Fruit fly (Drosophila melanogaster) whole organism, embryonic: Measurements from ENCODE around the gene Sb.
A peak's percentile ranks its signal among the peaks of the same experiment; 100 is the strongest.

Experiments
- C15 ChIP-seq: fragments of 200-800 bp; sonication (Bioruptor generic); IDR thresholded peaks from 3 replicates; pipeline ENCODE4 v1.3.6; 2022; ENCODE audit warnings: missing biosample characterization, missing genetic modification characterization
- CG10147 ChIP-seq: fragments of 200-800 bp; sonication (Bioruptor generic); optimal IDR thresholded peaks from 2 replicates; lab custom pipeline; 2019; ENCODE audit warnings: missing biosample characterization, mild to moderate bottlenecking, missing genetic modification characterization, moderate library complexity
- CG10543 ChIP-seq: fragments of 200-800 bp; sonication (Bioruptor generic); optimal IDR thresholded peaks from 3 replicates; lab custom pipeline; 2017; ENCODE audit warnings: missing biosample characterization, mild to moderate bottlenecking, missing genetic modification characterization, moderate library complexity
- CG10565 ChIP-seq: fragments of 200-800 bp; sonication (Bioruptor generic); optimal IDR thresholded peaks from 3 replicates; lab custom pipeline; 2016; ENCODE audit warnings: missing biosample characterization, mild to moderate bottlenecking, missing genetic modification characterization
- CG11695 ChIP-seq: fragments of 200-800 bp; sonication (Bioruptor generic); IDR thresholded peaks from 3 replicates; pipeline ENCODE4 v1.3.6; 2022; ENCODE audit warnings: missing biosample characterization, missing genetic modification characterization
- CG14860 ChIP-seq: fragments of 200-800 bp; sonication (Bioruptor generic); IDR thresholded peaks from 3 replicates; pipeline ENCODE4 v1.3.6; 2022; ENCODE audit warnings: missing biosample characterization, missing genetic modification characterization; ENCODE audit not compliant: partially characterized antibody
- CG15073 ChIP-seq: fragments of 200-800 bp; sonication (Bioruptor generic); optimal IDR thresholded peaks from 2 replicates; lab custom pipeline; 2016; ENCODE audit warnings: missing biosample characterization, missing genetic modification characterization
- CG17328 ChIP-seq: fragments of 200-800 bp; sonication (Bioruptor generic); IDR thresholded peaks from 2 replicates; pipeline ENCODE4 v1.3.6; 2022; ENCODE audit warnings: missing biosample characterization, missing genetic modification characterization
- CG17359 ChIP-seq: fragments of 200-800 bp; sonication (Bioruptor generic); optimal IDR thresholded peaks from 3 replicates; lab custom pipeline; 2018; ENCODE audit warnings: missing biosample characterization, mild to moderate bottlenecking, missing genetic modification characterization, moderate library complexity
- CG17361 ChIP-seq: fragments of 200-800 bp; sonication (Bioruptor generic); IDR thresholded peaks from 3 replicates; pipeline ENCODE4 v1.3.6; 2022; ENCODE audit warnings: missing biosample characterization, missing genetic modification characterization
- CG2678 ChIP-seq: fragments of 200-800 bp; sonication (Bioruptor generic); optimal IDR thresholded peaks from 3 replicates; lab custom pipeline; 2019; ENCODE audit warnings: missing biosample characterization, mild to moderate bottlenecking, missing genetic modification characterization, moderate library complexity
- CG2712 ChIP-seq: fragments of 200-800 bp; optimal IDR thresholded peaks from 3 replicates; lab custom pipeline; 2019; ENCODE audit warnings: missing biosample characterization, mild to moderate bottlenecking, missing genetic modification characterization, moderate library complexity
- CG30431 ChIP-seq: fragments of 200-800 bp; sonication (Bioruptor generic); optimal IDR thresholded peaks from 2 replicates; lab custom pipeline; 2017; ENCODE audit warnings: missing biosample characterization, missing genetic modification characterization
- CG8089 ChIP-seq: fragments of 200-800 bp; sonication (Bioruptor generic); optimal IDR thresholded peaks from 3 replicates; lab custom pipeline; 2016; ENCODE audit warnings: missing biosample characterization, missing genetic modification characterization
- D19B ChIP-seq: fragments of 200-800 bp; sonication (Bioruptor generic); optimal IDR thresholded peaks from 2 replicates; lab custom pipeline; 2017; ENCODE audit warnings: missing biosample characterization, mild to moderate bottlenecking, missing genetic modification characterization
- Dad ChIP-seq: fragments of 200-800 bp; sonication (Bioruptor generic); optimal IDR thresholded peaks from 3 replicates; lab custom pipeline; 2016; ENCODE audit warnings: missing biosample characterization, missing genetic modification characterization
- Dip3 ChIP-seq: fragments of 200-800 bp; sonication (Bioruptor generic); optimal IDR thresholded peaks from 3 replicates; lab custom pipeline; 2016; ENCODE audit warnings: missing biosample characterization, missing genetic modification characterization
- Doc3 ChIP-seq: fragments of 200-800 bp; sonication (Bioruptor generic); IDR thresholded peaks from 3 replicates; pipeline ENCODE4 v1.3.6; 2022; ENCODE audit warnings: missing biosample characterization, missing genetic modification characterization; ENCODE audit not compliant: partially characterized antibody
- Drgx ChIP-seq: fragments of 200-800 bp; sonication (Bioruptor generic); IDR thresholded peaks from 2 replicates; pipeline ENCODE4 v1.3.6; 2022; ENCODE audit warnings: missing biosample characterization, missing genetic modification characterization
- Elba2 ChIP-seq: fragments of 200-800 bp; sonication (Bioruptor generic); optimal IDR thresholded peaks from 3 replicates; lab custom pipeline; 2016; ENCODE audit warnings: missing biosample characterization, missing genetic modification characterization
- Fer2 ChIP-seq: fragments of 200-800 bp; sonication (Bioruptor generic); optimal IDR thresholded peaks from 2 replicates; lab custom pipeline; 2018; ENCODE audit warnings: missing biosample characterization, mild to moderate bottlenecking, missing genetic modification characterization, moderate library complexity
- HHEX ChIP-seq: fragments of 200-800 bp; sonication (Bioruptor generic); optimal IDR thresholded peaks from 3 replicates; lab custom pipeline; 2017; ENCODE audit warnings: missing biosample characterization, mild to moderate bottlenecking, missing genetic modification characterization, missing genetic modification reagents
- Lpt ChIP-seq: fragments of >200 bp; optimal IDR thresholded peaks from 2 replicates; lab custom pipeline; 2018; ENCODE audit warnings: missing biosample characterization, missing genetic modification characterization
- Mad ChIP-seq: fragments of 200-800 bp; sonication (Bioruptor generic); optimal IDR thresholded peaks from 2 replicates; lab custom pipeline; 2016; ENCODE audit warnings: missing biosample characterization, missing genetic modification characterization
- Mes4 ChIP-seq: fragments of 200-800 bp; sonication (Bioruptor generic); optimal IDR thresholded peaks from 2 replicates; lab custom pipeline; 2016; ENCODE audit warnings: missing biosample characterization, missing genetic modification characterization
- Nf-YC ChIP-seq: fragments of 200-800 bp; optimal IDR thresholded peaks from 3 replicates; lab custom pipeline; 2019; ENCODE audit warnings: missing biosample characterization, mild to moderate bottlenecking, missing genetic modification characterization, moderate library complexity
- NfI ChIP-seq: fragments of 200-800 bp; sonication (Bioruptor generic); optimal IDR thresholded peaks from 3 replicates; lab custom pipeline; 2018; ENCODE audit warnings: missing biosample characterization, mild to moderate bottlenecking, missing genetic modification characterization, moderate library complexity
- Oaz ChIP-seq: fragments of 200-800 bp; sonication (Bioruptor generic); IDR thresholded peaks from 2 replicates; pipeline ENCODE4 v1.3.6; 2022; ENCODE audit warnings: missing biosample characterization, missing genetic modification characterization
- Rfx ChIP-seq: fragments of 200-800 bp; sonication (Bioruptor generic); IDR thresholded peaks from 2 replicates; pipeline ENCODE4 v1.3.6; 2022; ENCODE audit warnings: missing biosample characterization, missing genetic modification characterization
- Scr ChIP-seq: fragments of 200-800 bp; sonication (Bioruptor generic); IDR thresholded peaks from 2 replicates; pipeline ENCODE4 v1.3.6; 2022; ENCODE audit warnings: missing biosample characterization, missing genetic modification characterization; ENCODE audit not compliant: partially characterized antibody
- Trl ChIP-seq, 3 experiments: fragments of >200 bp in 2 of 3; fragments of 200-800 bp in 1 of 3; sonication (Bioruptor generic) in 1 of 3; optimal IDR thresholded peaks; 2 replicates in 1 of 3; 3 replicates in 2 of 3; lab custom pipeline; 2016 to 2017; ENCODE audit warnings: missing biosample characterization in 1 of 3, missing genetic modification characterization in 1 of 3
- Xrp1 ChIP-seq: fragments of 200-800 bp; sonication (Bioruptor generic); IDR thresholded peaks from 2 replicates; pipeline ENCODE4 v1.3.6; 2022; ENCODE audit warnings: missing biosample characterization, missing genetic modification characterization
- ap ChIP-seq: fragments of 200-800 bp; sonication (Bioruptor generic); IDR thresholded peaks from 2 replicates; pipeline ENCODE4 v1.3.6; 2022; ENCODE audit warnings: missing biosample characterization, missing genetic modification characterization
- caup ChIP-seq: fragments of 200-800 bp; sonication (Bioruptor generic); optimal IDR thresholded peaks from 3 replicates; lab custom pipeline; 2017; ENCODE audit warnings: missing biosample characterization, mild to moderate bottlenecking, missing genetic modification characterization, moderate library complexity; ENCODE audit not compliant: severe bottlenecking
- chn ChIP-seq: fragments of 200-800 bp; sonication (Bioruptor generic); optimal IDR thresholded peaks from 2 replicates; lab custom pipeline; 2016; ENCODE audit warnings: missing biosample characterization, missing genetic modification characterization
- crp ChIP-seq, 2 experiments: fragments of 200-800 bp; sonication (Bioruptor generic); optimal IDR thresholded peaks; 2 replicates in 1 of 2; 3 replicates in 1 of 2; lab custom pipeline; 2017; ENCODE audit warnings: missing biosample characterization in 2 of 2, missing genetic modification characterization in 2 of 2, mild to moderate bottlenecking in 1 of 2, moderate library complexity in 1 of 2
- dimm ChIP-seq: fragments of 200-800 bp; sonication (Bioruptor generic); IDR thresholded peaks from 2 replicates; pipeline ENCODE4 v1.3.6; 2022; ENCODE audit warnings: missing biosample characterization, missing genetic modification characterization
- eyg ChIP-seq: fragments of 200-800 bp; sonication (Bioruptor generic); optimal IDR thresholded peaks from 3 replicates; lab custom pipeline; 2016; ENCODE audit warnings: missing biosample characterization, missing genetic modification characterization
- fd3F ChIP-seq: fragments of 200-800 bp; sonication (Bioruptor generic); optimal IDR thresholded peaks from 2 replicates; lab custom pipeline; 2018; ENCODE audit warnings: missing biosample characterization, mild to moderate bottlenecking, missing genetic modification characterization, moderate library complexity
- ftz-f1 ChIP-seq: fragments of 200-800 bp; sonication (Bioruptor generic); optimal IDR thresholded peaks from 2 replicates; lab custom pipeline; 2016; ENCODE audit warnings: missing biosample characterization, missing genetic modification characterization
- gsb-n ChIP-seq: fragments of 200-800 bp; sonication (Bioruptor generic); optimal IDR thresholded peaks from 3 replicates; lab custom pipeline; 2018; ENCODE audit warnings: missing biosample characterization, mild to moderate bottlenecking, missing genetic modification characterization
- maf-S ChIP-seq: fragments of 200-800 bp; sonication (Bioruptor generic); optimal IDR thresholded peaks from 2 replicates; lab custom pipeline; 2016; ENCODE audit warnings: missing biosample characterization, missing genetic modification characterization
- ranshi ChIP-seq: fragments of 200-800 bp; sonication (Bioruptor generic); IDR thresholded peaks from 2 replicates; pipeline ENCODE4 v1.3.6; 2022; ENCODE audit warnings: missing biosample characterization, missing genetic modification characterization
- sens ChIP-seq: fragments of 200-800 bp; sonication (Bioruptor generic); peaks from one replicate; lab custom pipeline; 2016; ENCODE audit warnings: missing biosample characterization, missing genetic modification characterization
- sisA ChIP-seq: fragments of 200-800 bp; sonication (Bioruptor generic); IDR thresholded peaks from 2 replicates; pipeline ENCODE4 v1.3.6; 2022; ENCODE audit warnings: missing biosample characterization, missing genetic modification characterization
- stc ChIP-seq: fragments of 200-800 bp; sonication (Bioruptor generic); IDR thresholded peaks from 2 replicates; pipeline ENCODE4 v1.3.6; 2022; ENCODE audit warnings: missing biosample characterization, missing genetic modification characterization
- tio ChIP-seq: fragments of 200-800 bp; sonication (Bioruptor generic); optimal IDR thresholded peaks from 2 replicates; lab custom pipeline; 2017; ENCODE audit warnings: missing biosample characterization, missing genetic modification characterization, inconsistent platforms
- wor ChIP-seq: fragments of 200-800 bp; sonication (Bioruptor generic); IDR thresholded peaks from 2 replicates; pipeline ENCODE4 v1.3.6; 2022; ENCODE audit warnings: missing biosample characterization, missing genetic modification characterization
- zen ChIP-seq: fragments of 200-800 bp; sonication (Bioruptor generic); optimal IDR thresholded peaks from 3 replicates; lab custom pipeline; 2018; ENCODE audit warnings: missing biosample characterization, mild to moderate bottlenecking, missing genetic modification characterization, moderate library complexity

Sb gene

dm6 chr3R:16097661-16098329 is 18.2 kb upstream of the Sb start (continued):
- peak; percentile 70 for TF ChIP-seq CG17328
- no peak for TF ChIP-seq crp (GFP tag; optimal IDR thresholded peaks at IDR 0.05; lab: Kevin White, UChicago)
- peak; percentile 47; the same call in 1 of the 2 replicates for TF ChIP-seq ap (GFP tag; lab: Robert Waterston, UW)
- TF ChIP-seq CG2678 (tag; lab: Kevin White, UChicago) = peak; percentile 83
- no peak for TF ChIP-seq Nf-YC (tag; lab: Kevin White, UChicago)
- TF ChIP-seq gsb-n (tag; lab: Kevin White, UChicago) = peak; percentile 87
- peak; percentile 85 for TF ChIP-seq CG17359 (tag; lab: Kevin White, UChicago)
- no peak for TF ChIP-seq CG15073 (GFP tag; lab: Kevin White, UChicago)
- peak; percentile 64 for TF ChIP-seq HHEX (GFP tag; lab: Kevin White, UChicago)
- TF ChIP-seq Lpt (GFP tag; lab: Kevin White, UChicago) = no peak
- TF ChIP-seq ftz-f1 (GFP tag; lab: Kevin White, UChicago) = no peak
- peak; percentile 22 for TF ChIP-seq eyg (GFP tag; lab: Kevin White, UChicago)
- no peak for TF ChIP-seq Doc3 (GFP tag; lab: Robert Waterston, UW)
- peak; percentile 38 for TF ChIP-seq CG10147 (GFP tag; lab: Kevin White, UChicago)
- TF ChIP-seq CG14860 (GFP tag; lab: Robert Waterston, UW) = no peak
- no peak for TF ChIP-seq CG10543 (GFP tag; lab: Kevin White, UChicago)
- TF ChIP-seq dimm (GFP tag; lab: Robert Waterston, UW) = peak; percentile 56
- peak; percentile 30 for TF ChIP-seq Fer2
- TF ChIP-seq Xrp1 (GFP tag; lab: Robert Waterston, UW) = peak; percentile 96
- TF ChIP-seq tio (GFP tag; lab: Kevin White, UChicago) = peak; percentile 20
- TF ChIP-seq C15 (GFP tag; lab: Robert Waterston, UW) = no peak
- TF ChIP-seq CG11695 (GFP tag; lab: Robert Waterston, UW) = peak; percentile 81
- peak; percentile 67 for TF ChIP-seq Mad (GFP tag; lab: Kevin White, UChicago)
- TF ChIP-seq CG17361 = peak; percentile 82
- TF ChIP-seq maf-S = peak; percentile 67
- peak; percentile 95 for TF ChIP-seq zen (tag; lab: Kevin White, UChicago)
- no peak for TF ChIP-seq Scr (GFP tag; lab: Robert Waterston, UW)
- peak; percentile 99 for TF ChIP-seq Drgx
- TF ChIP-seq Dip3 (GFP tag; lab: Kevin White, UChicago) = peak; percentile 8
- TF ChIP-seq fd3F = peak; percentile 45
- TF ChIP-seq CG8089 (GFP tag; lab: Kevin White, UChicago) = peak; percentile 37
- peak; percentile 53 for TF ChIP-seq Mes4 (GFP tag; lab: Kevin White, UChicago)
- TF ChIP-seq NfI = peak; percentile 52
- TF ChIP-seq ranshi = peak; percentile 73; the same call in 1 of the 2 replicates
- no peak for TF ChIP-seq D19B (GFP tag; lab: Kevin White, UChicago)
- no peak for TF ChIP-seq Elba2
- TF ChIP-seq Oaz (GFP tag; lab: Robert Waterston, UW) = 0 out of 2 replicates have a peak, but pooled peaks have one; percentile 21
- TF ChIP-seq CG2712 (tag; lab: Kevin White, UChicago) = peak; percentile 89
- peak; percentile 76 for TF ChIP-seq chn (GFP tag; lab: Kevin White, UChicago)
- TF ChIP-seq caup (GFP tag; lab: Kevin White, UChicago) = peak; percentile 23
- TF ChIP-seq sens (GFP tag; lab: Kevin White, UChicago) = peak; percentile 98
- TF ChIP-seq stc (GFP tag; lab: Robert Waterston, UW) = peak; percentile 53
- TF ChIP-seq CG30431 (GFP tag; lab: Kevin White, UChicago) = peak; percentile 73
- peak; percentile 42 for TF ChIP-seq CG10565 (GFP tag; lab: Kevin White, UChicago)
- TF ChIP-seq wor (GFP tag; lab: Robert Waterston, UW) = peak; percentile 60
- peak; percentile 55; the same call in 1 of the 2 replicates for TF ChIP-seq Rfx (GFP tag; lab: Robert Waterston, UW)
- TF ChIP-seq Dad = peak; percentile 53
- no peak for TF ChIP-seq Trl (optimal IDR thresholded peaks at IDR 0.05; lab: Kevin White, UChicago)
- peak; percentile 74 for TF ChIP-seq Trl (GFP tag; optimal IDR thresholded peaks at IDR 0.05; lab: Kevin White, UChicago)
- peak; percentile 82 for TF ChIP-seq sisA (GFP tag; lab: Robert Waterston, UW)
